Fruit fly (Drosophila melanogaster) whole organism, embryonic: ENCODE results near the gene Targ3.

Experiments used
- Bteb2 ChIP-seq: fragments of 200-800 bp; sonication (Bioruptor generic); optimal IDR thresholded peaks from 2 replicates; lab custom pipeline; 2016; ENCODE audit warnings: missing biosample characterization, missing genetic modification characterization
- CG10565 ChIP-seq: fragments of 200-800 bp; sonication (Bioruptor generic); optimal IDR thresholded peaks from 3 replicates; lab custom pipeline; 2016; ENCODE audit warnings: missing biosample characterization, mild to moderate bottlenecking, missing genetic modification characterization
- CG10959 ChIP-seq: fragments of 200-800 bp; sonication (Bioruptor generic); IDR thresholded peaks from 2 replicates; pipeline ENCODE4 v1.3.6; 2022; ENCODE audit warnings: missing biosample characterization, missing genetic modification characterization
- CG12659 ChIP-seq: fragments of 200-800 bp; sonication (Bioruptor generic); optimal IDR thresholded peaks from 3 replicates; lab custom pipeline; 2017; ENCODE audit warnings: mild to moderate bottlenecking, missing biosample characterization, missing genetic modification reagents, missing genetic modification characterization
- CG14710 ChIP-seq: fragments of 200-800 bp; sonication (Bioruptor generic); optimal IDR thresholded peaks from 3 replicates; lab custom pipeline; 2019; ENCODE audit warnings: missing biosample characterization, mild to moderate bottlenecking, missing genetic modification characterization, moderate library complexity
- CG15269 ChIP-seq: fragments of 200-800 bp; sonication (Bioruptor generic); optimal IDR thresholded peaks from 2 replicates; lab custom pipeline; 2018; ENCODE audit warnings: missing biosample characterization, mild to moderate bottlenecking, missing genetic modification characterization, moderate library complexity
- CG15514 ChIP-seq: fragments of 200-800 bp; sonication (Bioruptor generic); optimal IDR thresholded peaks from 3 replicates; lab custom pipeline; 2017; ENCODE audit warnings: missing biosample characterization, missing genetic modification characterization, mild to moderate bottlenecking, moderate library complexity, missing genetic modification reagents
- CG1603 ChIP-seq: fragments of 200-800 bp; sonication (Bioruptor generic); optimal IDR thresholded peaks from 2 replicates; lab custom pipeline; 2019; ENCODE audit warnings: missing biosample characterization, mild to moderate bottlenecking, missing genetic modification characterization, moderate library complexity
- CG17361 ChIP-seq: fragments of 200-800 bp; sonication (Bioruptor generic); IDR thresholded peaks from 3 replicates; pipeline ENCODE4 v1.3.6; 2022; ENCODE audit warnings: missing biosample characterization, missing genetic modification characterization
- CG17568 ChIP-seq: fragments of 200-800 bp; sonication (Bioruptor generic); optimal IDR thresholded peaks from 2 replicates; lab custom pipeline; 2018; ENCODE audit warnings: missing biosample characterization, mild to moderate bottlenecking, missing genetic modification characterization, moderate library complexity
- CG2678 ChIP-seq: fragments of 200-800 bp; sonication (Bioruptor generic); optimal IDR thresholded peaks from 3 replicates; lab custom pipeline; 2019; ENCODE audit warnings: missing biosample characterization, mild to moderate bottlenecking, missing genetic modification characterization, moderate library complexity
- CG32767 ChIP-seq: fragments of 200-800 bp; sonication (Bioruptor generic); IDR thresholded peaks from 2 replicates; pipeline ENCODE4 v1.3.6; 2022; ENCODE audit warnings: missing biosample characterization, missing genetic modification characterization
- CG33557 ChIP-seq: fragments of 200-800 bp; sonication (Bioruptor generic); optimal IDR thresholded peaks from 2 replicates; lab custom pipeline; 2019; ENCODE audit warnings: missing biosample characterization, mild to moderate bottlenecking, missing genetic modification characterization, moderate library complexity
- CG3407 ChIP-seq: fragments of 200-800 bp; sonication (Bioruptor generic); optimal IDR thresholded peaks from 2 replicates; lab custom pipeline; 2018; ENCODE audit warnings: missing biosample characterization, mild to moderate bottlenecking, missing genetic modification characterization
- CG34224 ChIP-seq: fragments of 200-800 bp; sonication (Bioruptor generic); IDR thresholded peaks from 3 replicates; pipeline ENCODE4 v1.3.6; 2022; ENCODE audit warnings: missing biosample characterization, missing genetic modification characterization; ENCODE audit not compliant: partially characterized antibody
- CG4282 ChIP-seq: fragments of 200-800 bp; sonication (Bioruptor generic); optimal IDR thresholded peaks from 2 replicates; lab custom pipeline; 2016; ENCODE audit warnings: missing biosample characterization, missing genetic modification characterization
- CG4424 ChIP-seq: fragments of 200-800 bp; sonication (Bioruptor generic); optimal IDR thresholded peaks from 3 replicates; lab custom pipeline; 2016; ENCODE audit warnings: missing biosample characterization, missing genetic modification characterization
- CG6813 ChIP-seq: fragments of 200-800 bp; sonication (Bioruptor generic); optimal IDR thresholded peaks from 2 replicates; lab custom pipeline; 2017; ENCODE audit warnings: missing biosample characterization, missing genetic modification characterization, mild to moderate bottlenecking, moderate library complexity, missing genetic modification reagents
- CG6854 ChIP-seq: fragments of 200-800 bp; sonication (Bioruptor generic); optimal IDR thresholded peaks from 3 replicates; lab custom pipeline; 2017; ENCODE audit warnings: missing biosample characterization, mild to moderate bottlenecking, missing genetic modification characterization
- CG7271 ChIP-seq: fragments of 200-800 bp; sonication (Bioruptor generic); optimal IDR thresholded peaks from 2 replicates; lab custom pipeline; 2018; ENCODE audit warnings: missing biosample characterization, mild to moderate bottlenecking, missing genetic modification characterization, moderate library complexity
- CG7786 ChIP-seq: fragments of 200-800 bp; sonication (Bioruptor generic); optimal IDR thresholded peaks from 2 replicates; lab custom pipeline; 2016; ENCODE audit warnings: missing biosample characterization, missing genetic modification characterization
- CrebB ChIP-seq: fragments of 200-800 bp; sonication (Bioruptor generic); optimal IDR thresholded peaks from 3 replicates; lab custom pipeline; 2018; ENCODE audit warnings: missing biosample characterization, mild to moderate bottlenecking, missing genetic modification characterization
- Dip3 ChIP-seq: fragments of 200-800 bp; sonication (Bioruptor generic); optimal IDR thresholded peaks from 3 replicates; lab custom pipeline; 2016; ENCODE audit warnings: missing biosample characterization, missing genetic modification characterization
- Ets65A ChIP-seq: fragments of 200-800 bp; sonication (Bioruptor generic); peaks from one replicate; lab custom pipeline; 2016; ENCODE audit warnings: missing biosample characterization, missing genetic modification characterization
- Fer2 ChIP-seq: fragments of 200-800 bp; sonication (Bioruptor generic); optimal IDR thresholded peaks from 2 replicates; lab custom pipeline; 2018; ENCODE audit warnings: missing biosample characterization, mild to moderate bottlenecking, missing genetic modification characterization, moderate library complexity
- HmgZ ChIP-seq: fragments of 200-800 bp; sonication (Bioruptor generic); optimal IDR thresholded peaks from 2 replicates; lab custom pipeline; 2018; ENCODE audit warnings: missing biosample characterization, mild to moderate bottlenecking, missing genetic modification characterization
- Jarid2 ChIP-seq: fragments of 200-800 bp; sonication (Bioruptor generic); optimal IDR thresholded peaks from 3 replicates; lab custom pipeline; 2017; ENCODE audit warnings: mild to moderate bottlenecking, missing biosample characterization, missing genetic modification reagents, missing genetic modification characterization
- NC2β ChIP-seq: fragments of 200-800 bp; sonication (Bioruptor generic); optimal IDR thresholded peaks from 2 replicates; lab custom pipeline; 2016; ENCODE audit warnings: missing biosample characterization, missing genetic modification characterization
- Trl ChIP-seq, 3 experiments: fragments of >200 bp in 2 of 3; fragments of 200-800 bp in 1 of 3; sonication (Bioruptor generic) in 1 of 3; optimal IDR thresholded peaks; 2 replicates in 1 of 3; 3 replicates in 2 of 3; lab custom pipeline; 2016 to 2017; ENCODE audit warnings: missing biosample characterization in 1 of 3, missing genetic modification characterization in 1 of 3
- abd-A ChIP-seq: fragments of 200-800 bp; sonication (Bioruptor generic); optimal IDR thresholded peaks from 3 replicates; lab custom pipeline; 2019; ENCODE audit warnings: missing biosample characterization, mild to moderate bottlenecking, missing genetic modification characterization, moderate library complexity
- ap ChIP-seq: fragments of 200-800 bp; sonication (Bioruptor generic); IDR thresholded peaks from 2 replicates; pipeline ENCODE4 v1.3.6; 2022; ENCODE audit warnings: missing biosample characterization, missing genetic modification characterization
- ato ChIP-seq: fragments of 200-800 bp; sonication (Bioruptor generic); IDR thresholded peaks from 2 replicates; pipeline ENCODE4 v1.3.6; 2022; ENCODE audit warnings: missing biosample characterization, missing genetic modification characterization; ENCODE audit not compliant: partially characterized antibody
- chm ChIP-seq: fragments of 200-800 bp; sonication (Bioruptor generic); IDR thresholded peaks from 2 replicates; pipeline ENCODE4 v1.3.6; 2022; ENCODE audit warnings: missing biosample characterization, missing genetic modification characterization
- ci ChIP-seq: fragments of 200-800 bp; sonication (Bioruptor generic); IDR thresholded peaks from 3 replicates; pipeline ENCODE4 v1.3.6; 2022; ENCODE audit warnings: missing biosample characterization, missing genetic modification characterization
- ems ChIP-seq: fragments of 200-800 bp; sonication (Bioruptor generic); optimal IDR thresholded peaks from 3 replicates; lab custom pipeline; 2016; ENCODE audit warnings: missing biosample characterization, missing genetic modification characterization
- eyg ChIP-seq: fragments of 200-800 bp; sonication (Bioruptor generic); optimal IDR thresholded peaks from 3 replicates; lab custom pipeline; 2016; ENCODE audit warnings: missing biosample characterization, missing genetic modification characterization
- gce ChIP-seq: fragments of 200-800 bp; sonication (Bioruptor generic); IDR thresholded peaks from 3 replicates; pipeline ENCODE4 v1.3.6; 2022; ENCODE audit warnings: missing biosample characterization, missing genetic modification characterization
- hth ChIP-seq: fragments of >200 bp; optimal IDR thresholded peaks from 2 replicates; lab custom pipeline; 2017; ENCODE audit warnings: inconsistent platforms
- lab ChIP-seq: fragments of 200-800 bp; sonication (Bioruptor generic); optimal IDR thresholded peaks from 3 replicates; lab custom pipeline; 2017; ENCODE audit warnings: missing biosample characterization, missing genetic modification characterization, mild to moderate bottlenecking, moderate library complexity, missing genetic modification reagents
- lov ChIP-seq, 2 experiments: fragments of 200-800 bp in 1 of 2; fragments of >200 bp in 1 of 2; sonication (Bioruptor generic) in 1 of 2; IDR thresholded peaks in 1 of 2; optimal IDR thresholded peaks in 1 of 2; 2 replicates in 1 of 2; 3 replicates in 1 of 2; pipeline versions ENCODE4 v1.3.6 to Lab custom; 2017 to 2022; ENCODE audit warnings: missing biosample characterization in 1 of 2, missing genetic modification characterization in 1 of 2
- odd ChIP-seq: fragments of 200-800 bp; sonication (Bioruptor generic); optimal IDR thresholded peaks from 2 replicates; lab custom pipeline; 2017; ENCODE audit warnings: missing biosample characterization, mild to moderate bottlenecking, missing genetic modification characterization
- onecut ChIP-seq: fragments of 200-800 bp; sonication (Bioruptor generic); IDR thresholded peaks from 2 replicates; pipeline ENCODE4 v1.3.6; 2022; ENCODE audit warnings: missing biosample characterization, missing genetic modification characterization
- sd ChIP-seq: fragments of 200-800 bp; sonication (Bioruptor generic); optimal IDR thresholded peaks from 3 replicates; lab custom pipeline; 2018; ENCODE audit warnings: missing biosample characterization, mild to moderate bottlenecking, missing genetic modification characterization, moderate library complexity
- sens ChIP-seq: fragments of 200-800 bp; sonication (Bioruptor generic); peaks from one replicate; lab custom pipeline; 2016; ENCODE audit warnings: missing biosample characterization, missing genetic modification characterization
- tna ChIP-seq: fragments of 200-800 bp; sonication (Bioruptor generic); IDR thresholded peaks from 2 replicates; pipeline ENCODE4 v1.3.6; 2022; ENCODE audit warnings: missing biosample characterization, missing genetic modification characterization; ENCODE audit not compliant: partially characterized antibody
- vvl ChIP-seq: fragments of 200-800 bp; sonication (Bioruptor generic); IDR thresholded peaks from 2 replicates; pipeline ENCODE4 v1.3.6; 2022; ENCODE audit warnings: missing biosample characterization, missing genetic modification characterization
- wek ChIP-seq: fragments of 200-800 bp; sonication (Bioruptor generic); optimal IDR thresholded peaks from 3 replicates; lab custom pipeline; 2018; ENCODE audit warnings: missing biosample characterization, mild to moderate bottlenecking, missing genetic modification characterization, moderate library complexity
- yki ChIP-seq: fragments of >200 bp; optimal IDR thresholded peaks from 3 replicates; lab custom pipeline; 2018
- zen ChIP-seq: fragments of 200-800 bp; sonication (Bioruptor generic); optimal IDR thresholded peaks from 3 replicates; lab custom pipeline; 2018; ENCODE audit warnings: missing biosample characterization, mild to moderate bottlenecking, missing genetic modification characterization, moderate library complexity

The Targ3 gene

dm6 chr3L:21171905-21172304, 24.7 kb upstream of the Targ3 start, which contains the start of gene Ac78C (continued):
- TF ChIP-seq ci (GFP tag; lab: Robert Waterston, UW) (peak; percentile 87), CG34224 (GFP tag; lab: Robert Waterston, UW) (peak; percentile 24; the same call in 1 of the 3 replicates), lab (peak; percentile 96), CG1603 (tag; lab: Kevin White, UChicago) (peak; percentile 87), ems (peak; percentile 85), lov (optimal IDR thresholded peaks at IDR 0.05; lab: Kevin White, UChicago) (no peak), lov (GFP tag; IDR thresholded peaks at IDR 0.05; lab: Robert Waterston, UW) (peak; percentile 56; the same call in 1 of the 3 replicates), CG12659 (GFP tag; lab: Kevin White, UChicago) (peak; percentile 72), Trl (optimal IDR thresholded peaks at IDR 0.05; lab: Kevin White, UChicago) (no peak), Trl (GFP tag; optimal IDR thresholded peaks at IDR 0.05; lab: Kevin White, UChicago) (peak; percentile 89), HmgZ (tag; lab: Kevin White, UChicago) (peak; percentile 96), vvl (peak; percentile 95), CG10565 (GFP tag; lab: Kevin White, UChicago) (no peak), odd (peak; percentile 73), abd-A (tag; lab: Kevin White, UChicago) (peak; percentile 88), hth (lab: Kevin White, UChicago) (no peak), CG4282 (GFP tag; lab: Kevin White, UChicago) (peak; percentile 83), chm (GFP tag; lab: Robert Waterston, UW) (peak; percentile 67; the same call in 1 of the 2 replicates), CG33557 (no peak), CG6854 (GFP tag; lab: Kevin White, UChicago) (peak; percentile 77), CG6813 (GFP tag; lab: Kevin White, UChicago) (peak; percentile 91), ap (GFP tag; lab: Robert Waterston, UW) (peak; percentile 64), NC2β (GFP tag; lab: Kevin White, UChicago) (peak; percentile 70), tna (peak; percentile 64), CG2678 (tag; lab: Kevin White, UChicago) (peak; percentile 91), onecut (GFP tag; lab: Robert Waterston, UW) (peak; percentile 71), wek (GFP tag; lab: Kevin White, UChicago) (peak; percentile 77), CG7271 (tag; lab: Kevin White, UChicago) (peak; percentile 37), Fer2 (tag; lab: Kevin White, UChicago) (peak; percentile 88), CG7786 (GFP tag; lab: Kevin White, UChicago) (peak; percentile 89), gce (GFP tag; lab: Robert Waterston, UW) (peak; percentile 83; the same call in 2 of the 3 replicates), CrebB (tag; lab: Kevin White, UChicago) (peak; percentile 93), CG4424 (GFP tag; lab: Kevin White, UChicago) (peak; percentile 66), CG10959 (GFP tag; lab: Robert Waterston, UW) (no peak), CG15514 (GFP tag; lab: Kevin White, UChicago) (peak; percentile 87), Dip3 (peak; percentile 90), sd (peak; percentile 80), CG17361 (peak; percentile 57; the same call in 1 of the 3 replicates), sens (GFP tag; lab: Kevin White, UChicago) (peak; percentile 94), CG32767 (peak; percentile 77), CG15269 (peak; percentile 91), CG3407 (GFP tag; lab: Kevin White, UChicago) (peak; percentile 22), CG14710 (no peak), yki (no peak), CG17568 (GFP tag; lab: Kevin White, UChicago) (peak; percentile 84), Ets65A (GFP tag; lab: Kevin White, UChicago) (peak; percentile 99), eyg (GFP tag; lab: Kevin White, UChicago) (peak; percentile 92), Jarid2 (GFP tag; lab: Kevin White, UChicago) (peak; percentile 64), Bteb2 (peak; percentile 72), ato (GFP tag; lab: Robert Waterston, UW) (no peak), zen (tag; lab: Kevin White, UChicago) (peak; percentile 39)
